Worm (Caenorhabditis elegans): ENCODE measurements around the gene abf-6.

- no peak for TF ChIP-seq F13C5.2 (tag; optimal IDR thresholded peaks at IDR 0.05)
- no peak for TF ChIP-seq hmg-4 (GFP tag; optimal IDR thresholded peaks at IDR 0.05)
- TF ChIP-seq pes-1 (GFP tag; IDR thresholded peaks at IDR 0.05) = no peak
- no peak for TF ChIP-seq ceh-13 (GFP tag; optimal IDR thresholded peaks at IDR 0.05)
- no peak for TF ChIP-seq B0310.2 (tag; optimal IDR thresholded peaks at IDR 0.05)
- TF ChIP-seq tbx-37 (GFP tag; conservative IDR thresholded peaks at IDR 0.05) = no peak
These were observed 35.1 kb downstream of the abf-6 start for ce11 chrX:12829055-12829454.

Measured in whole organism, early embryonic.